Worm (Caenorhabditis elegans) whole organism, early embryonic: ENCODE measurements around the gene frl-1.

Source experiments
- B0310.2 ChIP-seq: sonication (generic microtip); optimal IDR thresholded peaks from 2 replicates; lab custom pipeline; 2016; ENCODE audit warnings: mild to moderate bottlenecking, missing genetic modification characterization, missing compliant biosample characterization
- ceh-36 ChIP-seq: sonication (generic microtip); optimal IDR thresholded peaks from 2 replicates; lab custom pipeline; 2016; ENCODE audit warnings: missing genetic modification characterization, inconsistent platforms, missing compliant biosample characterization
- flt-1 ChIP-seq: fragments of 200-800 bp; sonication (Bioruptor generic); IDR thresholded peaks from 2 replicates; pipeline ENCODE4 v1.3.6; 2022; ENCODE audit warnings: missing genetic modification characterization, missing compliant biosample characterization
- hmbx-1 ChIP-seq: sonication (generic microtip); optimal IDR thresholded peaks from 2 replicates; lab custom pipeline; 2016; ENCODE audit warnings: mild to moderate bottlenecking, missing genetic modification characterization, missing compliant biosample characterization

ce11 chrIII:2091367-2091766, 32.6 kb upstream of the frl-1 start:
- TF ChIP-seq flt-1 (GFP tag; lab: Robert Waterston, UW) (no peak), ceh-36 (tag; lab: Kevin White, UChicago) (no peak), B0310.2 (tag; lab: Kevin White, UChicago) (no peak), hmbx-1 (no peak)
